Fruit fly (Drosophila melanogaster): ENCODE measurements around the gene CG12268.

DNA sequence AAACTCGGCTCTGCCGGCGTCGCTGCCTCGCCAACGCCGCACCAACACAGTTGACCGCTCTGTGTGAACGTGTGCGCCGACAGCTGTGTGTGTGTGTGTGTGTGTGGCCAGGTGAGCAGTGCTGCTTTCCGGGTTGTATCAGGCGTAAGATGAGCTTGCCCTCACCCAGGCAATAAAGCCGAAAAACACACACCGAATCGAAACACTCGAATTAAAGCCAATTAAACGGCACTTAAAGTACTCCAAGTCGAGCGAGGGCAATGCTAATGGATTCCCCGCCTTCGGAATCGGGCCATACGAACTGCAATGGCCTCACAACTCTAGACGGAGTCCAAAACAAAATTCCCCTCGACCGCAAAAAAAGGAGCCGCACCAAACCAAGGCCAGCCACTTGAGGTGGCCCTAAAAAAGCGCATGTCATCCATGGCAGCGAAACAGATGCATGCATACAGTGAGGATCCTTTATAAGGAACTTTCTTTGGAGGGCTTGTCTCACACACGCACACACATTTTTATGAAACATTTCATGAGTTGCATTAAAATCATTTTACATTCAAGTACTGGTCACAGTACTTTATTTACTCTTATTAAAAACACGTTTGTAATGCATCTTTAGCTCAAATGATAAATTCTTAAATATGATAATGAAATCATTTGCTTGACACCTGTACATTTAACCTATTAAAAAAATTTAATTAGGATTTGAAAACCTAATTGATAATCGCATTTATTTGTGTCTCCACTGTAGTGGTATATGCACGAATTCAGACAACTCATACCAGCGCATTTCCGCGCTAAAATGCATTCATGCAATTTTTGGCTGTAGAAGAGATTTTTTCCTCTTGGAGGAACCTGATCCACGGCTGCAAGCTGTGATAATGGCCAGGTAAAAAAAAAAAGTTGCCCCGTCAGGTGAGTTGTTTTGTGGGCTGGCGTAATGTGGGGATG is 516 bp upstream of the CG12268 start:
- TF ChIP-seq CG33017 (tag; optimal IDR thresholded peaks at IDR 0.05), result no peak
- TF ChIP-seq Mnt (GFP tag; optimal IDR thresholded peaks at IDR 0.05), result no peak
- TF ChIP-seq Clk (GFP tag; optimal IDR thresholded peaks at IDR 0.05), result no peak
- TF ChIP-seq bab1 (GFP tag; optimal IDR thresholded peaks at IDR 0.05), result no peak
- no peak for TF ChIP-seq toe (GFP tag; optimal IDR thresholded peaks at IDR 0.05)
- TF ChIP-seq cnc (optimal IDR thresholded peaks at IDR 0.05), result no peak
